Worm (Caenorhabditis elegans): ENCODE data around the gene R13H7.2.

DNA sequence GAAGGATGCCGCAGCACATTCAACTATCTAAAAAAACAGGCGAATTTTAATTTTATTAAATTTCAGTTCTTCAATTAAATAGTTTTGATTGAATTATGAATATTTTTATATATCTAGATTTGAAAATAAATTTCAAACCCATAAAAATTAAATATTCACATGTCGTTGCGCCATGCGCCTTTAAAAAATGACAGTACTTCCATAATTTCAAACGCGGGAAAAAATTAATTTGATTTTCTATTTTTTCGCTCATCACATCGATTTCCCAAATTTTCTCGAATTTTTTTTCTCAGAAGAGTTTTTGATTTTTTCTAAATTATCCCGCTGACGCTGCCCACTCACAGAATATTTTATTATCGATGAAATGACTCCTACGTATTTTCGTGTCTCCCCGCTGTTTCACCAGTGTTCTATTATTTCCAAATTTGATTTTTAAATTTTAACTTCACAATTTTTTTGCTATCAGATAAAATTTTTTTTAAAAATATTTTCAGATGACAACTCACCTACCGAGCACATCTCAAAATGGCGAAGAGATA lies 16.6 kb downstream of the R13H7.2 start, which contains the start of gene lip-1:
- TF ChIP-seq T22C8.4 (GFP tag; IDR thresholded peaks at IDR 0.05) = no peak
- no peak for TF ChIP-seq tab-1 (GFP tag; IDR thresholded peaks at IDR 0.05)
- TF ChIP-seq med-1 (GFP tag; optimal IDR thresholded peaks at IDR 0.05; ENCODE audit: insufficient read depth) = no peak

Data from whole organism, midembryonic.